Fruit fly (Drosophila melanogaster): ENCODE results near the gene Non2.

Non2 gene

DNA sequence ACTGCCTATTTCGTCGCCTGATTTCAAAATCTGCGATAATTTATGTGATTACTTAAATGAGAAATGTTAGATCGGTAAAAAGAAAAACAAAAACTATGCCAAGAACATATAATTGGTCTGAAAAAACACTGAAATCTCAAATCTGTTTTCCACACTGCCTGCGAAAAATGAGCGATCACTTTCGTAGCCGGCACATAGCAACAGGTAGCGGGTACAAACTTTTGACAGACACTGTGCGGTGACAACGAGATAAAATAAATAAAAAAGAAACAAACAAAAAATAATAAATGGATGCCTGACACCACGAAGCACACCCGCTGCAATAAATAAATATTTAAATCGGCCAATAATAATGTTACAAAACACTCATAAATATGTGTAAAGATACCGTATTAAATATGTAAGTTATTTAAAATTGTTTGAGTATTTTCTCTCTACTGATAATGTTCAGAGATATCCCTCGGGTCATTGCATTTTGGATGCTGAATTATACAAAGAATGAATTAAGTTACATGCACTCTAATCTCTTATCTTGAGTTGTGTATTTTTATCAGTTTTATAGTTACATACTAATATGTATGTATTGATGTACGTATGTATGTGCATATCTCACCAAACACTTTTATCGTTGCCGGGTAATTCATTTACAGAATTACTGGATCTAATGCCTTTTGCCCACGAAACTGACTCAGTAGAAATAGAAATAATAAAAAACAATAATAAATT lies 1.6 kb upstream of the Non2 start (continued):
- TF ChIP-seq pdm3 (GFP tag; optimal IDR thresholded peaks at IDR 0.05) (peak; percentile 33), dac (GFP tag; optimal IDR thresholded peaks at IDR 0.05) (no peak), fd59A (GFP tag; optimal IDR thresholded peaks at IDR 0.05) (no peak), CG6163 (GFP tag; IDR thresholded peaks at IDR 0.05) (peak; percentile 38; the same call in 1 of the 3 replicates), CG1621 (tag; optimal IDR thresholded peaks at IDR 0.05) (no peak), esn (GFP tag; optimal IDR thresholded peaks at IDR 0.05) (peak; percentile 52), CG6276 (GFP tag; optimal IDR thresholded peaks at IDR 0.05) (no peak), CG15336 (GFP tag; IDR thresholded peaks at IDR 0.05) (no peak), CG7368 (GFP tag; optimal IDR thresholded peaks at IDR 0.05) (no peak), Lpt (GFP tag; optimal IDR thresholded peaks at IDR 0.05) (no peak), CG34406 (GFP tag; optimal IDR thresholded peaks at IDR 0.05) (no peak), CG32006 (GFP tag; optimal IDR thresholded peaks at IDR 0.05) (no peak), acj6 (GFP tag; optimal IDR thresholded peaks at IDR 0.05) (no peak), CG16779 (tag; optimal IDR thresholded peaks at IDR 0.05) (no peak), cyc (GFP tag; optimal IDR thresholded peaks at IDR 0.05) (peak; percentile 52), Met (GFP tag; optimal IDR thresholded peaks at IDR 0.05) (peak; percentile 51), CG31627 (GFP tag; optimal IDR thresholded peaks at IDR 0.05) (peak; percentile 35), svp (GFP tag) (peak; percentile 80), CG11902 (GFP tag; optimal IDR thresholded peaks at IDR 0.05) (no peak), CG6854 (GFP tag; optimal IDR thresholded peaks at IDR 0.05) (no peak), Ets96B (tag; optimal IDR thresholded peaks at IDR 0.05) (no peak), CG8119 (GFP tag; IDR thresholded peaks at IDR 0.05) (no peak), Sox15 (GFP tag; optimal IDR thresholded peaks at IDR 0.05) (no peak), net (GFP tag; optimal IDR thresholded peaks at IDR 0.05) (no peak), Ets21C (GFP tag; optimal IDR thresholded peaks at IDR 0.05) (peak; percentile 33), CG4318 (GFP tag; optimal IDR thresholded peaks at IDR 0.05) (no peak), ss (GFP tag; optimal IDR thresholded peaks at IDR 0.05) (no peak)

DNA sequence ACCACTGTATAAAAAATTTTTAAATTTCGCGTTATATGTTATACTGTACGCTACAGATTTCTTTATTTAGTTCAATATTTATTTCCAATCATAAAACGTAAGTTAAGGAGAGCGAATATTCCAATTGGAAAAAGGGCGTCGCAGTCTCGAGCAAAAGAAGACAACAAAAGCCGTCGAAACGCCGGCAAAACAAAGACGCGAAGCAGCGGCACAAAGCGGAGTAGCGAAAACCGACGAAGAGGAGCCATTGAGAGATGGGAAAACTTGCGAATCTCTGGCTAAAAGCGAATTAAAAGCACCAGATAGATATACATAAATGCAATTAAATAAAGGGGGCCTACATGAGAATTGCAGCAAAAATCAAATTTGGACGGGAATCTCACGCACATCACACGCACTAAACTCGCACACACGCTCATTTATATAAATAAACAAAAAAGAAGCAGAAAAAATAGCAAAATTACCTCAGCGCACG lies 968 bp upstream of the Non2 start:
- TF ChIP-seq eg (GFP tag; IDR thresholded peaks at IDR 0.05) (0 out of 3 replicates have a peak, but pooled peaks have one; percentile 28), vri (GFP tag; optimal IDR thresholded peaks at IDR 0.05) (peak; percentile 89), CG6276 (GFP tag; optimal IDR thresholded peaks at IDR 0.05) (peak; percentile 40), CG3919 (GFP tag; optimal IDR thresholded peaks at IDR 0.05) (no peak), CG8319 (GFP tag; optimal IDR thresholded peaks at IDR 0.05) (no peak), fd85E (GFP tag; optimal IDR thresholded peaks at IDR 0.05) (no peak), CG11762 (GFP tag; optimal IDR thresholded peaks at IDR 0.05; ENCODE audit: insufficient read depth) (no peak), CG6163 (GFP tag; IDR thresholded peaks at IDR 0.05) (peak; percentile 51; the same call in 1 of the 3 replicates), Met (GFP tag; optimal IDR thresholded peaks at IDR 0.05) (no peak), ss (GFP tag; optimal IDR thresholded peaks at IDR 0.05) (peak; percentile 36 to 57)

DNA sequence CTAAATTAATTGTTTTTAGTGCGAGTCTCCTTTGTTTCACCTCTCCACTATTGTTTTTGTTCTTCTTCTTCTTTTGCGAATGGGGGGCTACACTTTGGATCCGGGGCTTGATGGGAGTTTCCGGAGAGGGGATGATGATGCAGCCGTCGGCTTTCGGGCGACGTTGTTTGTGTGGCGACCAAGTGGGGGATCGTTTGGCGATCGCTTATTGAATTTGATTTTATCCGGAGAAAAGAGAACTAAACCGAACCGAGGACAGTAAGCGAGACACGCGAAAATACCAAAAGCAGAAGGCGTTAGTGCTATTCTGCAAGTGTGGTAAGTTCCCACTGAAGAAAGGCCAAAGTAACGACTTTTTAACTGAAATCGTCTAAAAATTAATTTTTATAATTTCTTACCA lies 5.2 kb downstream of the Non2 start, which contains the start of gene AhcyL1:
Gene AhcyL1 (minus strand): TSS at position 281 of the 400 bp plus-strand sequence.
- peak; percentile 12 to 55 for TF ChIP-seq ss (GFP tag; optimal IDR thresholded peaks at IDR 0.05)
- no peak for TF ChIP-seq CG16779 (tag; optimal IDR thresholded peaks at IDR 0.05)
- no peak for TF ChIP-seq dac (GFP tag; optimal IDR thresholded peaks at IDR 0.05)
- no peak for TF ChIP-seq CG6163 (GFP tag; IDR thresholded peaks at IDR 0.05)
- TF ChIP-seq svp (GFP tag) = peak; percentile 94
- TF ChIP-seq CG1621 (tag; optimal IDR thresholded peaks at IDR 0.05) = peak; percentile 36
- TF ChIP-seq Hr38 (GFP tag; optimal IDR thresholded peaks at IDR 0.05) = no peak
- peak; percentile 32 for TF ChIP-seq CG6854 (GFP tag; optimal IDR thresholded peaks at IDR 0.05)
- peak; percentile 71 for TF ChIP-seq Sox14 (GFP tag; optimal IDR thresholded peaks at IDR 0.05)
- no peak for TF ChIP-seq Gug (GFP tag; IDR thresholded peaks at IDR 0.05)
- TF ChIP-seq fd59A (GFP tag; optimal IDR thresholded peaks at IDR 0.05) = no peak
- TF ChIP-seq Sox15 (GFP tag; optimal IDR thresholded peaks at IDR 0.05) = no peak
- no peak for TF ChIP-seq fd85E (GFP tag; optimal IDR thresholded peaks at IDR 0.05)
- TF ChIP-seq CG15336 (GFP tag; IDR thresholded peaks at IDR 0.05) = peak; percentile 19; the same call in 1 of the 2 replicates
- TF ChIP-seq CG3919 (GFP tag; optimal IDR thresholded peaks at IDR 0.05) = peak; percentile 25
- no peak for TF ChIP-seq OdsH (GFP tag; optimal IDR thresholded peaks at IDR 0.05)
- TF ChIP-seq Met (GFP tag; optimal IDR thresholded peaks at IDR 0.05) = no peak
- peak; percentile 21 for TF ChIP-seq dsx (GFP tag; optimal IDR thresholded peaks at IDR 0.05; ENCODE audit: poor library complexity, severe bottlenecking)
